Fruit fly (Drosophila melanogaster): ENCODE measurements around the gene lush.

The lush gene

DNA sequence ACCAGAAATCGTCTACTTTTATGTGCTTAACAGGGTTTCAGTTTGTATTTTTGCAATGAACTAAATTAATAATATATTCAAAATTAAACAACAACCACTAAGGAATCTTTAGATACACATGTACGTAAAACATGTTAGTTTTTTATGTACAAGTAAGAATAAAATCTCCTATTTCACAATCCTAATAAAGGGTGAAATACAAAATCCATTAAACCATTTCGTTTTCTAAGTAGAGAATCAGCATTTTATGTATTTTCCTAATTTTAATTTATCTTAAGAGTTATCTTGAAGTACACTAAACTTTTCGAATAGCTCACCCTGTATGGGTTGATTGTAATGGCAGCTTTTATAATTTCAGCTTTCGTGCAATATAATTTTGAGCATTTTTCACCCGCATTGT is 44.1 kb downstream of the lush start (continued):
- TF ChIP-seq CG32532 (GFP tag; IDR thresholded peaks at IDR 0.05) (0 out of 2 replicates have a peak, but pooled peaks have one; percentile 28), zfh1 (GFP tag; IDR thresholded peaks at IDR 0.05) (no peak), chm (GFP tag; IDR thresholded peaks at IDR 0.05) (no peak), Nf-YB (GFP tag; optimal IDR thresholded peaks at IDR 0.05) (no peak), eve (GFP tag; optimal IDR thresholded peaks at IDR 0.05) (no peak), CG5953 (GFP tag; IDR thresholded peaks at IDR 0.05) (no peak), Deaf1 (tag; optimal IDR thresholded peaks at IDR 0.05) (no peak), CG17912 (GFP tag; optimal IDR thresholded peaks at IDR 0.05) (no peak), unpg (GFP tag; optimal IDR thresholded peaks at IDR 0.05) (peak; percentile 54), CG3407 (GFP tag; optimal IDR thresholded peaks at IDR 0.05) (no peak), gro (GFP tag; optimal IDR thresholded peaks at IDR 0.05) (peak; percentile 6), usp (GFP tag; optimal IDR thresholded peaks at IDR 0.05) (no peak), Dek (tag; optimal IDR thresholded peaks at IDR 0.05) (no peak), org-1 (GFP tag; optimal IDR thresholded peaks at IDR 0.05) (peak; percentile 13), CG11247 (GFP tag; IDR thresholded peaks at IDR 0.05) (no peak), CG10543 (GFP tag; optimal IDR thresholded peaks at IDR 0.05) (no peak), grau (tag; optimal IDR thresholded peaks at IDR 0.05) (peak; percentile 61), Pdp1 (GFP tag; optimal IDR thresholded peaks at IDR 0.05) (no peak), CG13894 (tag; optimal IDR thresholded peaks at IDR 0.05) (no peak), CG4617 (GFP tag; optimal IDR thresholded peaks at IDR 0.05; ENCODE audit: borderline replicate concordance) (no peak), aop (GFP tag; IDR thresholded peaks at IDR 0.05) (no peak), CG7928 (GFP tag; optimal IDR thresholded peaks at IDR 0.05) (no peak), CG4404 (GFP tag; IDR thresholded peaks at IDR 0.05) (no peak), D19B (GFP tag; optimal IDR thresholded peaks at IDR 0.05) (peak; percentile 16), CG7786 (GFP tag; optimal IDR thresholded peaks at IDR 0.05) (peak; percentile 0), Doc3 (GFP tag; IDR thresholded peaks at IDR 0.05; ENCODE audit: partially characterized antibody) (no peak), CG33213 (GFP tag; optimal IDR thresholded peaks at IDR 0.05) (no peak), repo (GFP tag; optimal IDR thresholded peaks at IDR 0.05) (no peak), lilli (GFP tag; optimal IDR thresholded peaks at IDR 0.05) (peak; percentile 52), NFAT (GFP tag; IDR thresholded peaks at IDR 0.05) (no peak), CG8765 (GFP tag; IDR thresholded peaks at IDR 0.05) (no peak), CG10147 (GFP tag; optimal IDR thresholded peaks at IDR 0.05) (peak; percentile 63), CG7987 (GFP tag; optimal IDR thresholded peaks at IDR 0.05) (no peak), CG4282 (GFP tag; optimal IDR thresholded peaks at IDR 0.05) (no peak), prd (optimal IDR thresholded peaks at IDR 0.05) (no peak), prd (GFP tag; IDR thresholded peaks at IDR 0.05) (no peak), z (GFP tag; IDR thresholded peaks at IDR 0.05) (no peak), sna (GFP tag; IDR thresholded peaks at IDR 0.05; ENCODE audit: partially characterized antibody) (no peak), chif (GFP tag; optimal IDR thresholded peaks at IDR 0.05) (no peak), da (GFP tag; optimal IDR thresholded peaks at IDR 0.05) (no peak), CG10462 (GFP tag; optimal IDR thresholded peaks at IDR 0.05) (no peak), gsb-n (tag; optimal IDR thresholded peaks at IDR 0.05) (no peak), CG8478 (optimal IDR thresholded peaks at IDR 0.05) (no peak), Ravus (GFP tag; IDR thresholded peaks at IDR 0.05) (no peak), cad (GFP tag; optimal IDR thresholded peaks at IDR 0.05) (no peak), CG31365 (tag; optimal IDR thresholded peaks at IDR 0.05) (no peak), CG2712 (tag; optimal IDR thresholded peaks at IDR 0.05) (peak; percentile 45), Camta (GFP tag; optimal IDR thresholded peaks at IDR 0.05) (no peak), trh (GFP tag; optimal IDR thresholded peaks at IDR 0.05) (no peak), fd96Cb (tag; optimal IDR thresholded peaks at IDR 0.05) (no peak), Optix (GFP tag; IDR thresholded peaks at IDR 0.05) (no peak), CG12219 (GFP tag; optimal IDR thresholded peaks at IDR 0.05) (no peak), CG17361 (GFP tag; IDR thresholded peaks at IDR 0.05) (no peak)
